Worm (Caenorhabditis elegans): ENCODE measurements around the gene F35F11.2.

ce11 chrIV:4080846-4081245, 40.8 kb downstream of the F35F11.2 start, which contains the start of the genes C35B1.9 and C35B1.3:
- TF ChIP-seq ztf-16 (tag; optimal IDR thresholded peaks at IDR 0.05) (no peak), sox-4 (tag; optimal IDR thresholded peaks at IDR 0.05) (no peak), ceh-14 (tag; optimal IDR thresholded peaks at IDR 0.05) (no peak)

All from whole organism, late embryonic.